Worm (Caenorhabditis elegans) whole organism, L3 larva: ENCODE data around the gene hda-6.

ENCODE experiments used
- ama-1 ChIP-seq: fragments of 150-350 bp; optimal IDR thresholded peaks from 2 replicates; lab custom pipeline; 2018
- elt-2 ChIP-seq: sonication (generic microtip); optimal IDR thresholded peaks from 2 replicates; lab custom pipeline; 2016; ENCODE audit warnings: missing genetic modification reagents, mild to moderate bottlenecking, missing genetic modification characterization, missing compliant biosample characterization
- elt-3 ChIP-seq, 3 experiments: fragments of 150-350 bp in 1 of 3; sonication (generic microtip) in 2 of 3; optimal IDR thresholded peaks; 2 replicates in 2 of 3; 4 replicates in 1 of 3; lab custom pipeline; 2014 to 2017; ENCODE audit warnings: missing biosample characterization in 3 of 3, missing genetic modification characterization in 3 of 3
- eor-1 ChIP-seq, 2 experiments: fragments of 150-350 bp; optimal IDR thresholded peaks; 2 replicates each; lab custom pipeline; 2014 to 2018; ENCODE audit warnings: missing biosample characterization in 2 of 2, missing genetic modification characterization in 2 of 2
- fos-1 ChIP-seq: fragments of 150-350 bp; optimal IDR thresholded peaks from 2 replicates; lab custom pipeline; 2014; ENCODE audit warnings: missing biosample characterization, missing genetic modification characterization
- mdl-1 ChIP-seq: fragments of 150-350 bp; optimal IDR thresholded peaks from 2 replicates; lab custom pipeline; 2014; ENCODE audit warnings: missing biosample characterization, missing genetic modification characterization
- unc-62 ChIP-seq: fragments of 150-350 bp; sonication (generic microtip); optimal IDR thresholded peaks from 4 replicates; lab custom pipeline; 2014; ENCODE audit warnings: missing biosample characterization, missing genetic modification reagents, missing genetic modification characterization

DNA sequence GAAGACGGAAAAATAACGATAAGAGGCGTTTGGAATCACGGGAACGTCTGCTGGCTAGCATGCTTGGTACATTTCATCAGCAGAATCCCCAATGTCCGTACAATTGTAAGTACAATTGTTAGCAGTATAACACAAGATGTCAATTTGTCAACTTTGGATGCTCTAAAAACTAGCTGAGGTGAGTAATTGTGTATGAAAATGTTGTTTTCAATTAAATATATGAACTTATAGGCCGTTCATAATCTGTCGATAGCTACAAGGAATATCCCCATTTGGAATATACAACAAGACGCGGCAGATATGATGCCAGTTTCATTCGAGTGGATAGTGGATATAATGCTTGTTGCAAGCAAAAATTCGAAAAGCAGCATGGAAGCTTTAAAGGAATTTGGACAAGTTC lies 20.9 kb upstream of the hda-6 start, which contains the start of gene F41H10.12:
- TF ChIP-seq ama-1 (lab: Kevin White, UChicago): no peak
- no peak for TF ChIP-seq eor-1 (tag; optimal IDR thresholded peaks at IDR 0.05; lab: Kevin White, UChicago)
- TF ChIP-seq unc-62 (GFP tag; lab: Kevin White, UChicago): no peak
- no peak for TF ChIP-seq fos-1
- no peak for TF ChIP-seq elt-2
- no peak for TF ChIP-seq elt-3 (tag; optimal IDR thresholded peaks at IDR 0.05; lab: Kevin White, UChicago)
- TF ChIP-seq mdl-1 (tag; lab: Kevin White, UChicago): no peak
